Worm (Caenorhabditis elegans) whole organism, late embryonic: ENCODE results near the gene hyl-2.
A peak's percentile ranks its signal among the peaks of the same experiment; 100 is the strongest.

Experiments
- C08G9.2 ChIP-seq: sonication (generic microtip); optimal IDR thresholded peaks from 2 replicates; lab custom pipeline; 2016; ENCODE audit warnings: mild to moderate bottlenecking, missing genetic modification characterization, moderate library complexity, missing compliant biosample characterization
- ahr-1 ChIP-seq: sonication (generic microtip); optimal IDR thresholded peaks from 2 replicates; lab custom pipeline; 2016; ENCODE audit warnings: missing genetic modification characterization, missing compliant biosample characterization
- ama-1 ChIP-seq: fragments of 150-350 bp; optimal IDR thresholded peaks from 2 replicates; lab custom pipeline; 2014
- ceh-22 ChIP-seq: sonication (generic microtip); optimal IDR thresholded peaks from 2 replicates; lab custom pipeline; 2017; ENCODE audit warnings: missing biosample characterization, missing genetic modification characterization
- ceh-24 ChIP-seq: sonication (generic microtip); optimal IDR thresholded peaks from 2 replicates; lab custom pipeline; 2016; ENCODE audit warnings: mild to moderate bottlenecking, missing genetic modification characterization, missing compliant biosample characterization
- ceh-30 ChIP-seq: fragments of 150-350 bp; optimal IDR thresholded peaks from 2 replicates; lab custom pipeline; 2014; ENCODE audit warnings: missing biosample characterization, missing genetic modification characterization
- ceh-48 ChIP-seq: sonication (generic microtip); optimal IDR thresholded peaks from 2 replicates; lab custom pipeline; 2016; ENCODE audit warnings: missing genetic modification characterization, inconsistent platforms, missing compliant biosample characterization
- ceh-9 ChIP-seq: sonication (generic microtip); optimal IDR thresholded peaks from 2 replicates; lab custom pipeline; 2016; ENCODE audit warnings: mild to moderate bottlenecking, missing genetic modification characterization, inconsistent platforms, missing compliant biosample characterization
- che-1 ChIP-seq: sonication (generic microtip); optimal IDR thresholded peaks from 2 replicates; lab custom pipeline; 2016; ENCODE audit warnings: mild to moderate bottlenecking, missing genetic modification characterization, missing compliant biosample characterization
- dmd-4 ChIP-seq: sonication (generic microtip); optimal IDR thresholded peaks from 2 replicates; lab custom pipeline; 2016; ENCODE audit warnings: borderline replicate concordance, missing genetic modification characterization, missing compliant biosample characterization
- elt-2 ChIP-seq: sonication (generic microtip); optimal IDR thresholded peaks from 2 replicates; lab custom pipeline; 2016; ENCODE audit warnings: missing genetic modification reagents, missing genetic modification characterization, missing compliant biosample characterization
- eyg-1 ChIP-seq: sonication (generic microtip); optimal IDR thresholded peaks from 2 replicates; lab custom pipeline; 2016; ENCODE audit warnings: missing genotype, missing genetic modification characterization, missing compliant biosample characterization
- fax-1 ChIP-seq: sonication (generic microtip); optimal IDR thresholded peaks from 2 replicates; lab custom pipeline; 2016; ENCODE audit warnings: missing genotype, missing genetic modification characterization, missing compliant biosample characterization
- fkh-6 ChIP-seq: sonication (generic microtip); optimal IDR thresholded peaks from 2 replicates; lab custom pipeline; 2016; ENCODE audit warnings: missing genetic modification characterization, missing compliant biosample characterization
- hlh-13 ChIP-seq: fragments of 200-800 bp; sonication (Bioruptor generic); optimal IDR thresholded peaks from 2 replicates; lab custom pipeline; 2018; ENCODE audit warnings: mild to moderate bottlenecking, missing genetic modification characterization, missing compliant biosample characterization
- hlh-15 ChIP-seq: sonication (generic microtip); optimal IDR thresholded peaks from 2 replicates; lab custom pipeline; 2016; ENCODE audit warnings: missing genetic modification characterization, missing compliant biosample characterization
- hlh-6 ChIP-seq: sonication (generic microtip); optimal IDR thresholded peaks from 2 replicates; lab custom pipeline; 2016; ENCODE audit warnings: missing genotype, missing genetic modification characterization, missing compliant biosample characterization
- mec-3 ChIP-seq: sonication (generic microtip); optimal IDR thresholded peaks from 2 replicates; lab custom pipeline; 2016; ENCODE audit warnings: borderline replicate concordance, missing genetic modification characterization, missing compliant biosample characterization
- npax-4 ChIP-seq: sonication (generic microtip); optimal IDR thresholded peaks from 2 replicates; lab custom pipeline; 2016; ENCODE audit warnings: missing genetic modification characterization, missing compliant biosample characterization
- odd-2 ChIP-seq: sonication (generic microtip); optimal IDR thresholded peaks from 2 replicates; lab custom pipeline; 2017; ENCODE audit warnings: antibody characterized with exemption, mild to moderate bottlenecking, missing genetic modification characterization, missing compliant biosample characterization
- pag-3 ChIP-seq: sonication (generic microtip); optimal IDR thresholded peaks from 2 replicates; lab custom pipeline; 2016; ENCODE audit warnings: missing compliant biosample characterization, missing genetic modification characterization, borderline replicate concordance
- pha-2 ChIP-seq: sonication (generic microtip); optimal IDR thresholded peaks from 2 replicates; lab custom pipeline; 2017; ENCODE audit warnings: mild to moderate bottlenecking, missing genetic modification characterization, missing compliant biosample characterization
- pqm-1 ChIP-seq: sonication (generic microtip); optimal IDR thresholded peaks from 2 replicates; lab custom pipeline; 2016; ENCODE audit warnings: missing genetic modification characterization, missing compliant biosample characterization
- ref-2 ChIP-seq: sonication (generic microtip); optimal IDR thresholded peaks from 2 replicates; lab custom pipeline; 2016; ENCODE audit warnings: missing genetic modification characterization, missing compliant biosample characterization
- syd-9 ChIP-seq: sonication (generic microtip); optimal IDR thresholded peaks from 2 replicates; lab custom pipeline; 2016; ENCODE audit warnings: mild to moderate bottlenecking, missing genetic modification characterization, moderate library complexity, missing compliant biosample characterization
- tbx-7 ChIP-seq: sonication (generic microtip); optimal IDR thresholded peaks from 2 replicates; lab custom pipeline; 2016; ENCODE audit warnings: missing genotype, missing genetic modification characterization, missing compliant biosample characterization
- ttx-3 ChIP-seq: sonication (generic microtip); optimal IDR thresholded peaks from 2 replicates; lab custom pipeline; 2016; ENCODE audit warnings: missing genetic modification reagents, missing genetic modification characterization, missing compliant biosample characterization
- unc-3 ChIP-seq, 2 experiments: fragments of 200-800 bp in 1 of 2; sonication (Bioruptor generic) in 1 of 2; sonication (generic microtip) in 1 of 2; conservative IDR thresholded peaks in 1 of 2; optimal IDR thresholded peaks in 1 of 2; 2 replicates each; pipeline versions ENCODE4 v1.3.6 to Lab custom; 2016 to 2022; ENCODE audit warnings: missing compliant biosample characterization in 2 of 2, missing genetic modification characterization in 2 of 2, missing genetic modification reagents in 1 of 2
- unc-55 ChIP-seq: sonication (generic microtip); optimal IDR thresholded peaks from 2 replicates; lab custom pipeline; 2017; ENCODE audit warnings: missing biosample characterization, missing genetic modification reagents, missing genetic modification characterization
- zip-5 ChIP-seq: sonication (generic microtip); optimal IDR thresholded peaks from 2 replicates; lab custom pipeline; 2016; ENCODE audit warnings: missing genetic modification characterization, missing compliant biosample characterization

The hyl-2 gene

ce11 chrX:4705666-4706065, 6.4 kb upstream of the hyl-2 start:
- TF ChIP-seq fax-1 (no peak), ceh-30 (tag; lab: Kevin White, UChicago) (no peak), hlh-13 (GFP tag; lab: Kevin White, UChicago) (no peak), ref-2 (tag; lab: Kevin White, UChicago) (no peak), odd-2 (tag; lab: Kevin White, UChicago) (no peak)

DNA sequence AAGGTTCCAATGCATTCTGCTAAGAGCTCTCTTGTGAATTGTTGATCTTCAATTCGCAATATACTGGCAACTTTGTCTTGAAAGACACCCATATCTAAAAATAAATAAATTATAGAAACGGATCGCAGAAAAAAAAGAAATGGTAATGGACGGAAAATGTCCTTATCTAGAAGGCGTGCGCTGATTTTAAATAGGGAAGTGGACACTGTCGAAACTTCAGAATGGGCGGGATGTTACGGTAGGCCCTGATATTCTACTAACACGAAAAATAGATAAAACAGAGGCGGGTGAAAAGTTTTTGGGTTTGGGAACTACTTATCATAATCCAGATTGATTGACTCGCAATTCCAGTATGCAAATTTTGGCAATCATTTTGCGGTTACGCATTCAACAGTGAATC, 5.6 kb upstream of the hyl-2 start, which contains the start of gene aqp-8:
TSS of gene aqp-8 (minus strand) at position 101 of the 400 bp plus-strand sequence.
- TF ChIP-seq pag-3 (tag; lab: Kevin White, UChicago) (no peak), unc-55 (no peak), unc-3 (GFP tag; conservative IDR thresholded peaks at IDR 0.05; lab: Robert Waterston, UW) (no peak), unc-3 (tag; optimal IDR thresholded peaks at IDR 0.05; lab: Kevin White, UChicago) (no peak), ceh-24 (no peak), tbx-7 (tag; lab: Kevin White, UChicago) (no peak), npax-4 (tag; lab: Kevin White, UChicago) (no peak)

ce11 chrX:4700083-4700482, 822 bp upstream of the hyl-2 start:
- no peak for TF ChIP-seq tbx-7 (tag; lab: Kevin White, UChicago)
- no peak for TF ChIP-seq dmd-4
- TF ChIP-seq elt-2 (tag; lab: Kevin White, UChicago) = peak; percentile 37
- no peak for TF ChIP-seq C08G9.2
- no peak for TF ChIP-seq mec-3 (tag; lab: Kevin White, UChicago)
- no peak for TF ChIP-seq hlh-15 (tag; lab: Kevin White, UChicago)
- TF ChIP-seq ceh-22 (tag; lab: Kevin White, UChicago) = no peak
- no peak for TF ChIP-seq hlh-13 (GFP tag; lab: Kevin White, UChicago)
- TF ChIP-seq, all 69 proteins: peak for 1

DNA sequence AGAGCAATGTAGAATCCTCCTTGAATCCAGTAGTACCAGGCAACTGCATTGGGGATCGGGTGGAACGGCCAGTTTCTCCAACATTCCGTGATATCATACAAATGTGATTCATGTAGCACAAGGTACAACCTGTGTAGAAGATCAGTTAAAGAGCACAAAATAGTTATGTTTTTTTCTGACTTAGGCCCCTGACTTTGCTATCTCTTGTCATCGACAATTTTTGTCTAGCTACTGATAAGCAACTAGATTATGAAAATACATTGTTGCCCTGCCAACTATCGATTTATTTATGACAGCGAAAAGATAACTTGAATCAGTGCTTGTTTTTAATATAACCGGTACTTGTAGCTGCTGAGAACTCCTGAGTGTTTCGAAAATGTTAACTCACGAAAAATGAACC, 990 bp downstream of the hyl-2 start:
- TF ChIP-seq elt-2 (tag; lab: Kevin White, UChicago) = peak; percentile 83
- no peak for TF ChIP-seq pha-2 (tag; lab: Kevin White, UChicago)

- TF ChIP-seq hlh-6 = no peak
- no peak for TF ChIP-seq che-1 (tag; lab: Kevin White, UChicago)
- no peak for TF ChIP-seq syd-9 (tag; lab: Kevin White, UChicago)
- no peak for TF ChIP-seq ahr-1 (tag; lab: Kevin White, UChicago)
- TF ChIP-seq ttx-3 (tag; lab: Kevin White, UChicago) = no peak
- no peak for TF ChIP-seq eyg-1 (tag; lab: Kevin White, UChicago)
Observed at ce11 chrX:4694611-4695370, 4.5 kb downstream of the hyl-2 start.

DNA sequence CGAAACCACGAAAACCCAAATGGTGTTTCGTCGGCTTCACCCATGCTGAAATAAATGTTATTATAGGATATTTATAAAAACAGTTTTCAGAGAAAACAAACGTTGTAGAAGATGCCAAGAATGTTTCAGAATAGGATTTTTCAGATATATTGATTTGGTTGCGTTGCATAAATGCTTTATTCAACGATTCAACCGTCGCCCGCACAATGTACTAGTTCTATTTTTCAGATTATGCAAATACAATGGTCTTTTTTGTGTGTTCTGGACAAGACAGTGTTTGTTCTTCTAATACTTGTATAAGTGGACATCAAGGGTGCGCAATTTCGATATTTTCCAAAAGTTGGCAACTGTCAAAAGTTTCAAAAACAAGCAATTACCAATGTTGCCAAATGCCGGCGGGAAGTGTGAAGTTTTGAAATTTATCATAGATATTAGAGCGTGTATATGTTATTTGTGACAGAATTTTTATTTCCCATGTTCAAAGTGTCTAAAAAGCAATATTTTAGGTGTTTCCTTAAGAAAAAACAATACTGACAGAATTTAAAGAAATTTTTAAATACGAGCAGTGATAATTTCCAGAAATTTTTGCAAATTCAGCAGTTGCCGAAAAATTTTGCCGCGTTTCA, 8.0 kb downstream of the hyl-2 start, which contains the start of gene K02G10.5:
TSS of gene K02G10.5 (minus strand) at position 51 of the 626 bp plus-strand sequence.
- TF ChIP-seq pqm-1 (no peak), ceh-48 (tag; lab: Kevin White, UChicago) (no peak), ama-1 (lab: Kevin White, UChicago) (no peak), fkh-6 (tag; lab: Kevin White, UChicago) (no peak), zip-5 (tag; lab: Kevin White, UChicago) (no peak), ceh-9 (tag; lab: Kevin White, UChicago) (no peak)
